Fruit fly (Drosophila melanogaster): ENCODE measurements around the gene Nrx-IV.

DNA sequence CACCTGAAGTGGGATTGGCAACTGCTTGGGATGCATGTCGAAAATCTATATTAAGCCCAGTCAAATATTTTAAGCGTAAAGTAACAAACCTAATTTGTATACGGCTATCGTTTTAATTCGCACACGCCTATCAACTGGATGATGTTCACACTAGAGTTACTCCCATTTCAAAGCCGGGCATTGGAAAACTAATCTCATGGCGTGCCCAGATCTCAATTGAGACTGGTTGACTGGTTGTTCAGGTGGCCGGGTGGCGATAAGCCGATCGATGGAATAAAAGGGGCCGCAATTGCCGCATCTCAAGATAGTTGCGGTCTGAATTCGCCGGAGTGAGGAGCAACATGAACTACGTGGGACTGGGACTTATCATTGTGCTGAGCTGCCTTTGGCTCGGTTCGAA, 42.2 kb downstream of the Nrx-IV start, which contains the start of gene Est-6:
- TF ChIP-seq Hr38 (GFP tag; optimal IDR thresholded peaks at IDR 0.05) (no peak), spab (GFP tag; optimal IDR thresholded peaks at IDR 0.05) (no peak), net (GFP tag; optimal IDR thresholded peaks at IDR 0.05) (no peak), Blimp-1 (GFP tag; optimal IDR thresholded peaks at IDR 0.05) (no peak), topi (GFP tag; optimal IDR thresholded peaks at IDR 0.05) (no peak), salr (GFP tag; optimal IDR thresholded peaks at IDR 0.05) (no peak), Smox (GFP tag; optimal IDR thresholded peaks at IDR 0.05) (no peak), Eip78C (GFP tag) (no peak), Lpt (GFP tag; optimal IDR thresholded peaks at IDR 0.05) (no peak), CG8319 (GFP tag; optimal IDR thresholded peaks at IDR 0.05) (no peak), acj6 (GFP tag; optimal IDR thresholded peaks at IDR 0.05) (no peak), Gug (GFP tag; IDR thresholded peaks at IDR 0.05) (no peak), OdsH (GFP tag; optimal IDR thresholded peaks at IDR 0.05) (no peak), Ets96B (tag; optimal IDR thresholded peaks at IDR 0.05) (no peak)
